Fruit fly (Drosophila melanogaster): ENCODE data around the gene AlaRS.

DNA sequence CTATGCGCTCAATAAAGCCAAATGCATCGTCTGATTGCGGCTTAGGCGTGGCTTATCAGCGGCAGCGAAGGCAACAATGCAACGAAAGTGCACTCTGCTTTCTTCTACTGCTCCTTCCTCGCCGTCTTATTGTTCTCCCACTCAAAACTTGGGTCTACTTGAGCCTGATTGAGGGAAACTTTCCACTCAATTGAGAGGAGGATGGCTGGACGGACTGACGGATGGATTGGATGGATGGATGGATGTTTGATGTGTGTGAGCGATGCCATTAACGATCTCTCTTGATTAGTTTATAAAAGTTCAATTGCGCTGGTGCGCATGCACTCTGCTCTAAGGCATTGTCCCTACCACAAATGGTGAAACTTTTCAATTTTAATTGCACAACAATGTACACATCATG is 41.5 kb upstream of the AlaRS start:
- TF ChIP-seq Ets96B (tag; optimal IDR thresholded peaks at IDR 0.05) (no peak), OdsH (GFP tag; optimal IDR thresholded peaks at IDR 0.05) (no peak), CG11762 (GFP tag; optimal IDR thresholded peaks at IDR 0.05; ENCODE audit: insufficient read depth) (no peak), achi (GFP tag; optimal IDR thresholded peaks at IDR 0.05) (no peak), CG6808 (GFP tag; optimal IDR thresholded peaks at IDR 0.05) (no peak), CG10631 (GFP tag; optimal IDR thresholded peaks at IDR 0.05) (no peak), svp (GFP tag) (no peak), CG34406 (GFP tag; optimal IDR thresholded peaks at IDR 0.05) (no peak)
